Fruit fly (Drosophila melanogaster): Measurements from ENCODE around the gene t-cup.
A peak's percentile ranks its signal among the peaks of the same experiment; 100 is the strongest.

Gene t-cup

DNA sequence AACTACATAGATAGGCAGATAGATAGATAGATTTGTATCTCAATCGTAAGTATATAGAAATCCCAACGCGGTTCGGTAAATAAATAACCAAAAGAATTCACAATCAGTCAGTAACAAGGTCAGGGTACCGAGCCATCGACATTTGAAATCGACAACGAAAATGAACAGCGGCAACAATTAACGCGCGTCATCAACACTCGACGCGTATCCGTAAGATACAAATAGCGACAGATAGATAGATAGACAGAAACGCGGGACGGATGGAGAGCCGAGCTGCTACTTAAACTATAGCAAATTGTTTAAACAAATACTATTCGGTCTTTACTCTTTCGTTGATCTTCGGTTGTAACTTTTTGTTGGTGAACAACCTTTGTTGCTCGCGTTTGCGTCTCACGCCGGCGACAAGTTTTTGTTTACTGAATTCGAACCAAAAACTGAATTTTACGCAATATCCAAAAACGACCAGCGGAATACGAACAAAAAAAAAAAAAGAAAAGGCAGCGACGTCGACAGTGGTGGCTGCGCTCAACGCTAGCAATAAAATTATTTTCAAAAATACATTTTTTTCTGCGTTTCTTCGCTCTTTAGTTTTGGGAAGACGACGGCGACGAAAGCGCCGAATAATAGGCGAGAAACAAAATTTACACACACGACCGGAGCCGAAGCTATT lies 3.9 kb downstream of the t-cup start (continued):
- TF ChIP-seq sima (GFP tag; optimal IDR thresholded peaks at IDR 0.05) (no peak), CG9727 (GFP tag; optimal IDR thresholded peaks at IDR 0.05) (no peak), CG6765 (GFP tag; optimal IDR thresholded peaks at IDR 0.05) (peak; percentile 25), sd (tag; optimal IDR thresholded peaks at IDR 0.05) (peak; percentile 80), Bteb2 (GFP tag; optimal IDR thresholded peaks at IDR 0.05) (no peak), Hmr (GFP tag; optimal IDR thresholded peaks at IDR 0.05) (no peak), kah (GFP tag; optimal IDR thresholded peaks at IDR 0.05) (no peak), ci (GFP tag; IDR thresholded peaks at IDR 0.05) (peak; percentile 39; the same call in 1 of the 3 replicates), h (optimal IDR thresholded peaks at IDR 0.05) (no peak), usp (GFP tag; optimal IDR thresholded peaks at IDR 0.05) (no peak), zf30C (GFP tag; optimal IDR thresholded peaks at IDR 0.05) (no peak), chm (GFP tag; IDR thresholded peaks at IDR 0.05) (no peak), CG11695 (GFP tag; IDR thresholded peaks at IDR 0.05) (no peak), ftz-f1 (GFP tag; optimal IDR thresholded peaks at IDR 0.05) (peak; percentile 39)

DNA sequence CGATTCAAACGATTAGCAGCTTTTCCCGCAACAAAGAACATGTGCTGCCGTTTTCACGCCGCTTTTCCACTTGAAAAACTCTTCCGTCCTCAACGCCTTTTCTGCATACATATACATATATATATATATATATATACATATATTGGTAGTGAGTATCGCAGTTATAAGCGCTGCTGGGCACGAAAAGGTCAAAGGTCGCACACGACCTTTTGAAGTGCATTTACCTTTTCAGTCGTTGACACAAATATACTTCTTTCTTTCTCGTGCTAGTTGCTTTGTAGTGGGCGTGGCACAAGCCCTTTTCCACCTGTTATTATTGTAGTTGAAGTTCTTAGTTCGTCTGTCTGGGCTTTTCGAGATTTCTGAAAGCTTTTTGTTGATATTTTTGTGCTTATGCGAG lies 7.7 kb downstream of the t-cup start:
- TF ChIP-seq CG4360 (GFP tag; IDR thresholded peaks at IDR 0.05) = no peak
- no peak for TF ChIP-seq bbx (GFP tag; IDR thresholded peaks at IDR 0.05; ENCODE audit: partially characterized antibody)
- no peak for TF ChIP-seq CG34376 (GFP tag; optimal IDR thresholded peaks at IDR 0.05)
- no peak for TF ChIP-seq dmrt99B (tag; optimal IDR thresholded peaks at IDR 0.05)
- TF ChIP-seq TFAM (GFP tag; optimal IDR thresholded peaks at IDR 0.05) = no peak
- no peak for TF ChIP-seq Poxn (GFP tag; IDR thresholded peaks at IDR 0.05)
- peak in 1 of 2 experiments; percentile 90 for TF ChIP-seq Hr78 (GFP tag; optimal IDR thresholded peaks at IDR 0.05)
- TF ChIP-seq CkIIα-i1 (GFP tag; IDR thresholded peaks at IDR 0.05) = no peak
- TF ChIP-seq CG31224 (GFP tag; IDR thresholded peaks at IDR 0.05) = peak; percentile 28; the same call in 1 of the 2 replicates
- no peak for TF ChIP-seq tin (GFP tag; optimal IDR thresholded peaks at IDR 0.05)
- TF ChIP-seq Lhr (GFP tag; optimal IDR thresholded peaks at IDR 0.05) = no peak
- no peak for TF ChIP-seq NK7.1 (GFP tag; optimal IDR thresholded peaks at IDR 0.05)
- TF ChIP-seq CG17361 (GFP tag; IDR thresholded peaks at IDR 0.05) = no peak
- no peak for TF ChIP-seq CG32767 (GFP tag; IDR thresholded peaks at IDR 0.05)
- TF ChIP-seq seq (GFP tag; IDR thresholded peaks at IDR 0.05) = no peak
- no peak for TF ChIP-seq CG6175 (GFP tag; IDR thresholded peaks at IDR 0.05)
- TF ChIP-seq cas (GFP tag; IDR thresholded peaks at IDR 0.05) = no peak
- TF ChIP-seq btn (GFP tag; optimal IDR thresholded peaks at IDR 0.05) = no peak
- TF ChIP-seq chinmo (GFP tag; IDR thresholded peaks at IDR 0.05; ENCODE audit: partially characterized antibody) = 0 out of 4 replicates have a peak, but pooled peaks have one; percentile 7
- no peak for TF ChIP-seq CG7963 (GFP tag; IDR thresholded peaks at IDR 0.05; ENCODE audit: partially characterized antibody)
- no peak for TF ChIP-seq gsb (GFP tag; IDR thresholded peaks at IDR 0.05)
- no peak for TF ChIP-seq twi (tag; optimal IDR thresholded peaks at IDR 0.05)
- TF ChIP-seq BtbVII (GFP tag; optimal IDR thresholded peaks at IDR 0.05) = no peak

DNA sequence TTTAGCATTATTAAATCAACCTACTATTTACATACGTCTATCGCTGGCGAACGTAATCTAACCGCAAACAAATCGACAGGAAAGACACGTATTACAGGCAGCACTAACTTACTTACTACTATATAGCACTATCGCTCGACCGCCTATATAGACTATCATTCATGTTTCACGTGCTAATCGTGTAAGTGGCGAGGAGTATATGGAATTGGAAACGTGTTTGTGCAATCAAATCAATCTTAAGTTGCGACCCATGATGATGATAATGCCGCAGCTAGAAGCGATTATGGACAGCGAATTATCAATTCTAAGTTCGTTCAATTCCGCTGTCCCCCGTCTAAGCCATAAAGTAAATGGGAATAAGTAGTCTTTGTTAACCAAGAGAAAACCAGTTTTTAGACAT lies 9.3 kb downstream of the t-cup start:
- TF ChIP-seq wdn (GFP tag; IDR thresholded peaks at IDR 0.05) (no peak), Nf-YB (GFP tag; optimal IDR thresholded peaks at IDR 0.05) (no peak), HmgZ (tag; optimal IDR thresholded peaks at IDR 0.05) (no peak), CG6272 (GFP tag; IDR thresholded peaks at IDR 0.05) (no peak), mam (GFP tag; optimal IDR thresholded peaks at IDR 0.05) (no peak), mirr (GFP tag; optimal IDR thresholded peaks at IDR 0.05) (no peak), CG34376 (GFP tag; optimal IDR thresholded peaks at IDR 0.05) (peak; percentile 49), insv (GFP tag; optimal IDR thresholded peaks at IDR 0.05) (no peak), Ada2b (GFP tag; IDR thresholded peaks at IDR 0.05) (no peak), cwo (GFP tag; optimal IDR thresholded peaks at IDR 0.05) (peak; percentile 74), CG2202 (tag; optimal IDR thresholded peaks at IDR 0.05) (no peak), chinmo (GFP tag; IDR thresholded peaks at IDR 0.05; ENCODE audit: partially characterized antibody) (0 out of 4 replicates have a peak, but pooled peaks have one; percentile 17), nau (GFP tag; optimal IDR thresholded peaks at IDR 0.05) (no peak), sug (tag; optimal IDR thresholded peaks at IDR 0.05) (peak; percentile 35), CG7987 (GFP tag; optimal IDR thresholded peaks at IDR 0.05) (peak; percentile 83)
